Worm (Caenorhabditis elegans): ENCODE results near the gene Y50D7A.10.

Y50D7A.10 gene

DNA sequence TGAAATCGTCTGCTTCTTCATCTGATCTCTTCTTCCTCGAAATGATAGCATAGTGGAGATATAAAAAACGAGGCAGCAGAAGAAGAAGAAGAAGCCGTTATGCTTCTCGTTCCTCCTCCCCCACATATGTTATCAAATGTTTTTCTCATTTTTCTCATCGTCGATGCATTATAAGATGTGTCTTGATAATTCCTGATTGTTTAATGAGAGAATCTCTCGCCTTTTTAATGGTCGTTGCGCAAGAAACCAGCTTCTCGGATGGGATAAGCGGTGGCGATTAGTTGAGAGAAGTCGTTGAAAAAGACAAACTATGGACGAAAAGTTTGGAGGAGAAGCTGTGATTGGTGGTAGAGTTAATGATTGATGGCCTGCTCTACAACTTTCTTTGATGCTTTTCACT is 20.7 kb upstream of the Y50D7A.10 start, which contains the start of gene Y50D7A.13:
Gene Y50D7A.13 (minus strand): TSS at position 101 of the 400 bp plus-strand sequence.
- no peak for TF ChIP-seq hlh-11 (tag; optimal IDR thresholded peaks at IDR 0.05)
- no peak for TF ChIP-seq daf-12 (tag; optimal IDR thresholded peaks at IDR 0.05)
- no peak for TF ChIP-seq T20F7.1 (GFP tag; optimal IDR thresholded peaks at IDR 0.05)
- no peak for TF ChIP-seq zip-2 (tag; optimal IDR thresholded peaks at IDR 0.05)
- TF ChIP-seq unc-39 (tag; optimal IDR thresholded peaks at IDR 0.05): no peak
- TF ChIP-seq tra-1 (GFP tag; IDR thresholded peaks at IDR 0.05): no peak
- no peak for TF ChIP-seq lin-13 (GFP tag; optimal IDR thresholded peaks at IDR 0.05)
- TF ChIP-seq nhr-76 (tag; optimal IDR thresholded peaks at IDR 0.05): no peak
- TF ChIP-seq hif-1 (tag; optimal IDR thresholded peaks at IDR 0.05): no peak
- TF ChIP-seq duxl-1 (tag; optimal IDR thresholded peaks at IDR 0.05; ENCODE audit: poor library complexity): no peak
- TF ChIP-seq jun-1 (tag; optimal IDR thresholded peaks at IDR 0.05): no peak
- no peak for TF ChIP-seq cey-2 (tag; optimal IDR thresholded peaks at IDR 0.05; ENCODE audit: borderline replicate concordance, insufficient read depth)
- TF ChIP-seq mxl-3 (GFP tag; optimal IDR thresholded peaks at IDR 0.05): no peak
- no peak for TF ChIP-seq arid-1 (GFP tag; conservative IDR thresholded peaks at IDR 0.05)
- no peak for TF ChIP-seq aha-1 (tag)
- no peak for TF ChIP-seq lin-38 (GFP tag; IDR thresholded peaks at IDR 0.05)
- no peak for TF ChIP-seq lin-1 (GFP tag; IDR thresholded peaks at IDR 0.05)
- TF ChIP-seq ceh-82 (tag; optimal IDR thresholded peaks at IDR 0.05): no peak
- TF ChIP-seq pha-4 (GFP tag; IDR thresholded peaks at IDR 0.05): no peak
- no peak for TF ChIP-seq pha-4 (tag; optimal IDR thresholded peaks at IDR 0.05)

DNA sequence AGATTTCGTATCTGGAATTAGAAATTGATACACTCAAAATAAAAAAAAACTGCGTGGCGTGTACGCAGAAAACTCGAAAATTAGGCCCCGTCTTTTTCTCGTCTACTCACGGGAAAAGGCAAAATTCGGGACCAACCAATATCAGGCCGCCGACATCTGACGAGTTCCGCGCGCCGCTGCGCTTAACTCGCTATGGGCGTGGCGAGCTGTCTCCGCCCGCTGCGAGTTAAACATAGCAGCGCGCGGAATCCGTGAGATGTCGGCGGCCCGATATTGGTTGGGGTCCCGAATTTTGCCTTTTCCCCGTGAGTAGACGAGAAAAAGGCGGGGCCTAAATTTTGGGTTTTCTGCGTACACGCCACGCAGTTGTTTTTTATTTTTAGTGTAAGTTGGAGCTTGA is 17.4 kb upstream of the Y50D7A.10 start:
- TF ChIP-seq php-3 (GFP tag; IDR thresholded peaks at IDR 0.05): peak; percentile 51; the same call in 1 of the 2 replicates
- TF ChIP-seq set-16 (GFP tag; IDR thresholded peaks at IDR 0.05): peak; percentile 75

DNA sequence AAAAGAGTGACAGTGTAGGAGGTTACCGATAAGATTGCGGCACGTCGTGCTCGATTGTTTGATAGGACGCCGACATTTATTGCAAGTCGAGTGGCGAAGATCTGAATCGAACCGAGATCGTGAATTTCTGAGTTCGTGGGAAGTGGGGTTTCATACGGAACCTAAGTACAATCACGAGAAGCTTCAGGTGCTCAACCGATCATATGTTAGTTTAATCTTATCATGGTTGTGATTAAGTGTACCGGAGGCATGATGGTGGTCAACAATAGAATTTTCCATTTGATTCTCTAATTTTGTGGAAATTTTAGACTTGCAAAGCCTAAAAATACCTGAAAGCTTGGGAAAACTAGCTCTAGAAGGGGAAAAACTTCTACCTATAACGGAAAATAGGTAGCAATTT is 16.8 kb upstream of the Y50D7A.10 start, which contains the start of gene ads-1:
Gene ads-1 (minus strand): TSS at position 101 of the 400 bp plus-strand sequence.
- peak; percentile 6; the same call in 1 of the 2 replicates for TF ChIP-seq dmd-6 (GFP tag; IDR thresholded peaks at IDR 0.05)
- TF ChIP-seq nhr-102 (tag; optimal IDR thresholded peaks at IDR 0.05): no peak

DNA sequence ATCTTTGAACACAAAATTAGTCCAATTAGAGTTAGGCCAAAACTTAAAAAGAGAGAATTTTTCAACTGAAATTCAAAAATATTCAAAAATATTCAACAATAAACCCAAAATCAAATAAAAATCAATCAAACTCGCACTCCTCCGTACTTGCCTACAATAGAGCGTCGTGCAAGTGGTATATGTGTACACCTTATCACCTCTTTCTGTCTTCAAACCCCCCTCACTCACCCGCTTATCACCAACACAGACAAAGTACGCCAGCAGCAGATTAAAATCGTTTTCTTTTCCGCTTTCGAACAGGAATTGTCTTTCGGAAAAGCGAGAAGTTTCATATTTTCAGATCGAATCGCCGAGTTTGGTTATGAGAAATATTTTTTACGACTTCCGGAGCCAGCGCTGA is 16.0 kb upstream of the Y50D7A.10 start:
- TF ChIP-seq gei-8 (GFP tag; optimal IDR thresholded peaks at IDR 0.05) (no peak), dmd-6 (GFP tag; IDR thresholded peaks at IDR 0.05) (peak; percentile 15; the same call in 1 of the 2 replicates), daf-16 (GFP tag; optimal IDR thresholded peaks at IDR 0.05) (no peak), daf-16 (tag; optimal IDR thresholded peaks at IDR 0.05) (peak; percentile 32), dve-1 (tag; optimal IDR thresholded peaks at IDR 0.05; ENCODE audit: insufficient read depth) (peak; percentile 44), pqm-1 (tag; optimal IDR thresholded peaks at IDR 0.05) (peak; percentile 72), hlh-11 (tag; optimal IDR thresholded peaks at IDR 0.05) (peak; percentile 17), nhr-28 (tag; optimal IDR thresholded peaks at IDR 0.05) (peak; percentile 70), nhr-77 (tag; optimal IDR thresholded peaks at IDR 0.05) (no peak)

DNA sequence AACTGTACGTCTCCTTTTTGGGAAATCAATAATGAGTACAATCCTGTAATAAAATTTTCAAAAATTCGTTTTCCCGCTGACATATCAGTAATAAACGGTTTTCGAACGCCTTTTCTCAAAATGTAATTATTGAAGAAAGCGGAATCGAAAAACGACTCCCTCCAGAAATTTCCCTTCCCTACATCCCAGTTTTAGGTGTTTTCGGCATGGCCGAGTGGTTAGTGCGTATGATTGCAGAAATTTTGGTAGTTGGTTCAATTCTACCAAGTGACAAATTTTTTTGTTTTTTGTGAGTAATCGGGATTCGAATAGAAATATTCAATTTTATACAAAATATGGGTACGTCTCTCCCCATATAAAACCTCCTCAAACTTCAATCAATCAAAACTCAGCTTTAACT is 12.8 kb upstream of the Y50D7A.10 start:
- TF ChIP-seq hmg-1.1 (GFP tag; IDR thresholded peaks at IDR 0.05) (0 out of 2 replicates have a peak, but pooled peaks have one; percentile 32), dmd-8 (GFP tag; IDR thresholded peaks at IDR 0.05) (peak; percentile 74; the same call in 1 of the 2 replicates), zip-11 (GFP tag; IDR thresholded peaks at IDR 0.05) (0 out of 2 replicates have a peak, but pooled peaks have one; percentile 39), vab-7 (GFP tag; IDR thresholded peaks at IDR 0.05) (0 out of 2 replicates have a peak, but pooled peaks have one; percentile 36), mdt-29 (GFP tag; IDR thresholded peaks at IDR 0.05) (0 out of 2 replicates have a peak, but pooled peaks have one; percentile 8), F44E2.7 (GFP tag; IDR thresholded peaks at IDR 0.05) (peak; percentile 68; the same call in 1 of the 2 replicates), tra-1 (GFP tag; IDR thresholded peaks at IDR 0.05) (0 out of 2 replicates have a peak, but pooled peaks have one; percentile 23), dmd-9 (GFP tag; IDR thresholded peaks at IDR 0.05) (0 out of 2 replicates have a peak, but pooled peaks have one; percentile 46), F26F4.8 (GFP tag; conservative IDR thresholded peaks at IDR 0.05) (0 out of 2 replicates have a peak, but pooled peaks have one; percentile 50), arid-1 (GFP tag; conservative IDR thresholded peaks at IDR 0.05) (peak; percentile 79; the same call in 1 of the 2 replicates), lin-38 (GFP tag; IDR thresholded peaks at IDR 0.05) (peak; percentile 57), Y105C5A.15 (GFP tag; IDR thresholded peaks at IDR 0.05) (0 out of 2 replicates have a peak, but pooled peaks have one; percentile 10)

Data from whole organism, L4 larva.